Worm (Caenorhabditis elegans): ENCODE measurements around the gene acbp-4.

- TF ChIP-seq dmd-4 (tag; optimal IDR thresholded peaks at IDR 0.05) = no peak
- no peak for TF ChIP-seq nhr-6 (tag; optimal IDR thresholded peaks at IDR 0.05)
- TF ChIP-seq unc-55 (GFP tag; optimal IDR thresholded peaks at IDR 0.05) = no peak
- no peak for TF ChIP-seq unc-62 (GFP tag; optimal IDR thresholded peaks at IDR 0.05)
- no peak for TF ChIP-seq snpc-4 (tag; optimal IDR thresholded peaks at IDR 0.05)
- TF ChIP-seq lin-13 (GFP tag; optimal IDR thresholded peaks at IDR 0.05) = no peak
- TF ChIP-seq lsy-2 (tag; optimal IDR thresholded peaks at IDR 0.05) = no peak
- no peak for TF ChIP-seq ama-1 (optimal IDR thresholded peaks at IDR 0.05)
- TF ChIP-seq lin-39 (tag; optimal IDR thresholded peaks at IDR 0.05) = no peak
- TF ChIP-seq nhr-11 (tag; optimal IDR thresholded peaks at IDR 0.05) = no peak
- TF ChIP-seq nhr-23 (tag; optimal IDR thresholded peaks at IDR 0.05) = no peak
Observed at ce11 chrIII:7323331-7323730, 14.4 kb upstream of the acbp-4 start.

Measured in whole organism, L2 larva.